Fruit fly (Drosophila melanogaster): ENCODE results near the gene kon.

kon gene

dm6 chr2L:18504881-18505280, 1.1 kb upstream of the kon start (continued):
- TF ChIP-seq CG17359 (tag; optimal IDR thresholded peaks at IDR 0.05) (peak; percentile 62), slbo (GFP tag; IDR thresholded peaks at IDR 0.05) (peak; percentile 45), disco-r (GFP tag; optimal IDR thresholded peaks at IDR 0.05) (peak; percentile 32), corto (GFP tag; optimal IDR thresholded peaks at IDR 0.05) (no peak), Dad (GFP tag; optimal IDR thresholded peaks at IDR 0.05) (no peak), Antp (GFP tag; optimal IDR thresholded peaks at IDR 0.05) (no peak), ab (GFP tag; optimal IDR thresholded peaks at IDR 0.05) (no peak), Fer3 (tag; optimal IDR thresholded peaks at IDR 0.05) (peak; percentile 28), CG1832 (GFP tag; optimal IDR thresholded peaks at IDR 0.05) (no peak), chn (GFP tag; optimal IDR thresholded peaks at IDR 0.05) (peak; percentile 65), Xrp1 (GFP tag; IDR thresholded peaks at IDR 0.05) (peak; percentile 86), CG6689 (GFP tag; IDR thresholded peaks at IDR 0.05) (peak; percentile 60), CG34224 (GFP tag; IDR thresholded peaks at IDR 0.05; ENCODE audit: partially characterized antibody) (no peak), CG1792 (GFP tag; optimal IDR thresholded peaks at IDR 0.05) (no peak), CG10462 (GFP tag; optimal IDR thresholded peaks at IDR 0.05) (peak; percentile 42), cad (GFP tag; optimal IDR thresholded peaks at IDR 0.05) (no peak), CG12391 (tag; optimal IDR thresholded peaks at IDR 0.05) (peak; percentile 72), H2.0 (GFP tag; IDR thresholded peaks at IDR 0.05) (peak; percentile 52), C15 (GFP tag; IDR thresholded peaks at IDR 0.05) (no peak), trem (tag; optimal IDR thresholded peaks at IDR 0.05) (peak; percentile 16), mld (GFP tag; IDR thresholded peaks at IDR 0.05; ENCODE audit: partially characterized antibody) (no peak), CG10274 (GFP tag; optimal IDR thresholded peaks at IDR 0.05) (no peak), Rx (GFP tag; IDR thresholded peaks at IDR 0.05) (peak; percentile 15; the same call in 1 of the 2 replicates), Stat92E (GFP tag; optimal IDR thresholded peaks at IDR 0.05) (no peak), CG33557 (GFP tag; optimal IDR thresholded peaks at IDR 0.05) (peak; percentile 51), schlank (tag; optimal IDR thresholded peaks at IDR 0.05) (no peak), Blimp-1 (GFP tag; optimal IDR thresholded peaks at IDR 0.05) (peak; percentile 52), CG16813 (GFP tag; IDR thresholded peaks at IDR 0.05; ENCODE audit: partially characterized antibody) (no peak), bsh (GFP tag; optimal IDR thresholded peaks at IDR 0.05) (peak; percentile 43 to 63), Jarid2 (GFP tag; optimal IDR thresholded peaks at IDR 0.05) (no peak), Ets65A (GFP tag) (no peak), CG1603 (tag; optimal IDR thresholded peaks at IDR 0.05) (peak; percentile 74), CG11695 (GFP tag; IDR thresholded peaks at IDR 0.05) (no peak), CG2712 (tag; optimal IDR thresholded peaks at IDR 0.05) (peak; percentile 80), hkb (optimal IDR thresholded peaks at IDR 0.05) (no peak), hkb (GFP tag; IDR thresholded peaks at IDR 0.05) (peak; percentile 71), ranshi (GFP tag; IDR thresholded peaks at IDR 0.05) (peak; percentile 51; the same call in 1 of the 2 replicates), wor (GFP tag; IDR thresholded peaks at IDR 0.05) (no peak), CG32532 (GFP tag; IDR thresholded peaks at IDR 0.05) (peak; percentile 38; the same call in 1 of the 2 replicates), Opbp (GFP tag; IDR thresholded peaks at IDR 0.05; ENCODE audit: partially characterized antibody) (no peak), ato (GFP tag; IDR thresholded peaks at IDR 0.05; ENCODE audit: partially characterized antibody) (no peak), tll (GFP tag; optimal IDR thresholded peaks at IDR 0.05) (no peak), org-1 (GFP tag; optimal IDR thresholded peaks at IDR 0.05) (peak; percentile 12), CG3847 (GFP tag; IDR thresholded peaks at IDR 0.05) (no peak), CG6813 (GFP tag; optimal IDR thresholded peaks at IDR 0.05) (no peak), HLH54F (GFP tag; optimal IDR thresholded peaks at IDR 0.05) (no peak), CG13296 (GFP tag; optimal IDR thresholded peaks at IDR 0.05) (no peak), Hr51 (GFP tag; optimal IDR thresholded peaks at IDR 0.05) (peak in 1 of 2 experiments; percentile 69), HHEX (GFP tag; optimal IDR thresholded peaks at IDR 0.05) (peak; percentile 27), CG17568 (GFP tag; optimal IDR thresholded peaks at IDR 0.05) (peak; percentile 5)
